Worm (Caenorhabditis elegans) whole organism, L3 larva: Measurements from ENCODE around the gene fpn-1.2.

ENCODE experiments used
- ama-1 ChIP-seq: fragments of 150-350 bp; optimal IDR thresholded peaks from 2 replicates; lab custom pipeline; 2018
- ceh-16 ChIP-seq: sonication (generic microtip); optimal IDR thresholded peaks from 2 replicates; lab custom pipeline; 2017; ENCODE audit warnings: missing biosample characterization, missing genetic modification characterization
- ceh-9 ChIP-seq: sonication (generic microtip); optimal IDR thresholded peaks from 2 replicates; lab custom pipeline; 2018; ENCODE audit warnings: missing biosample characterization, missing genetic modification characterization
- lin-39 ChIP-seq: fragments of 150-350 bp; optimal IDR thresholded peaks from 2 replicates; lab custom pipeline; 2018; ENCODE audit warnings: missing biosample characterization, missing genetic modification reagents, missing genetic modification characterization
- mdl-1 ChIP-seq: fragments of 150-350 bp; optimal IDR thresholded peaks from 2 replicates; lab custom pipeline; 2014; ENCODE audit warnings: missing biosample characterization, missing genetic modification characterization
- nhr-237 ChIP-seq: fragments of 150-350 bp; optimal IDR thresholded peaks from 2 replicates; lab custom pipeline; 2014; ENCODE audit warnings: missing biosample characterization, missing genetic modification characterization
- nhr-28 ChIP-seq: fragments of 150-350 bp; optimal IDR thresholded peaks from 2 replicates; lab custom pipeline; 2014; ENCODE audit warnings: missing biosample characterization, missing genetic modification characterization
- nhr-76 ChIP-seq: fragments of 150-350 bp; sonication (generic microtip); optimal IDR thresholded peaks from 5 replicates; lab custom pipeline; 2014; ENCODE audit warnings: missing biosample characterization, missing genetic modification characterization
- pha-4 ChIP-seq: fragments of 150-350 bp; optimal IDR thresholded peaks from 2 replicates; lab custom pipeline; 2014; ENCODE audit warnings: missing biosample characterization, missing genetic modification reagents, missing genetic modification characterization
- pqm-1 ChIP-seq: fragments of 150-350 bp; optimal IDR thresholded peaks from 2 replicates; lab custom pipeline; 2017; ENCODE audit warnings: missing biosample characterization, missing genetic modification characterization, inconsistent platforms
- skn-1 ChIP-seq: fragments of 150-350 bp; optimal IDR thresholded peaks from 2 replicates; lab custom pipeline; 2014; ENCODE audit warnings: missing biosample characterization, missing genetic modification characterization
- snpc-4 ChIP-seq: fragments of 150-350 bp; optimal IDR thresholded peaks from 2 replicates; lab custom pipeline; 2014; ENCODE audit warnings: missing biosample characterization, missing genetic modification characterization
- unc-62 ChIP-seq: fragments of 150-350 bp; sonication (generic microtip); optimal IDR thresholded peaks from 4 replicates; lab custom pipeline; 2014; ENCODE audit warnings: missing biosample characterization, missing genetic modification reagents, missing genetic modification characterization
- ztf-11 ChIP-seq: fragments of 150-350 bp; optimal IDR thresholded peaks from 2 replicates; lab custom pipeline; 2014; ENCODE audit warnings: missing biosample characterization, missing genetic modification characterization

- TF ChIP-seq pqm-1 (no peak), nhr-76 (no peak), pha-4 (no peak), lin-39 (tag; lab: Kevin White, UChicago) (no peak), mdl-1 (tag; lab: Kevin White, UChicago) (no peak), unc-62 (GFP tag; lab: Kevin White, UChicago) (no peak), ceh-16 (tag; lab: Kevin White, UChicago) (no peak), ztf-11 (tag; lab: Kevin White, UChicago) (no peak), ama-1 (lab: Kevin White, UChicago) (no peak), nhr-237 (no peak), nhr-28 (tag; lab: Kevin White, UChicago) (no peak), snpc-4 (tag; lab: Kevin White, UChicago) (no peak), ceh-9 (tag; lab: Kevin White, UChicago) (no peak), skn-1 (tag; lab: Kevin White, UChicago) (no peak)
Measured at ce11 chrV:1487262-1487661, 22.8 kb upstream of the fpn-1.2 start.
